Fruit fly (Drosophila melanogaster): ENCODE measurements around the gene slp1.

dm6 chr2L:3862437-3863041 lies 37.1 kb downstream of the slp1 start, which contains the start of gene TTLL4B:
- TF ChIP-seq ttk (optimal IDR thresholded peaks at IDR 0.05) (no peak), insv (optimal IDR thresholded peaks at IDR 0.05) (no peak), h (optimal IDR thresholded peaks at IDR 0.05) (no peak)
